Worm (Caenorhabditis elegans) whole organism, L3 larva: Measurements from ENCODE around the gene K01A2.10.
"Not testable (repeated sequence)": the region's sequence is repeated elsewhere in the genome, so short reads cannot be mapped to it uniquely, and the experiment has no call there.

ENCODE experiments used
- aly-2 ChIP-seq: fragments of 150-350 bp; optimal IDR thresholded peaks from 2 replicates; lab custom pipeline; 2014; ENCODE audit warnings: missing biosample characterization, missing genetic modification characterization
- ama-1 ChIP-seq: fragments of 150-350 bp; optimal IDR thresholded peaks from 2 replicates; lab custom pipeline; 2018
- ceh-28 ChIP-seq: fragments of 150-350 bp; optimal IDR thresholded peaks from 2 replicates; lab custom pipeline; 2014; ENCODE audit warnings: missing biosample characterization, missing genetic modification reagents, missing genetic modification characterization
- ceh-82 ChIP-seq: fragments of 150-350 bp; optimal IDR thresholded peaks from 2 replicates; lab custom pipeline; 2014; ENCODE audit warnings: missing biosample characterization, missing genetic modification characterization
- egl-5 ChIP-seq: fragments of 150-350 bp; optimal IDR thresholded peaks from 2 replicates; lab custom pipeline; 2017; ENCODE audit warnings: missing biosample characterization, missing genetic modification reagents, missing genetic modification characterization, inconsistent platforms
- elt-1 ChIP-seq: fragments of 150-350 bp; optimal IDR thresholded peaks from 2 replicates; lab custom pipeline; 2014; ENCODE audit warnings: missing biosample characterization, missing genetic modification characterization
- elt-2 ChIP-seq: sonication (generic microtip); optimal IDR thresholded peaks from 2 replicates; lab custom pipeline; 2016; ENCODE audit warnings: missing genetic modification reagents, mild to moderate bottlenecking, missing genetic modification characterization, missing compliant biosample characterization
- eor-1 ChIP-seq, 2 experiments: fragments of 150-350 bp; optimal IDR thresholded peaks; 2 replicates each; lab custom pipeline; 2014 to 2018; ENCODE audit warnings: missing biosample characterization in 2 of 2, missing genetic modification characterization in 2 of 2
- fos-1 ChIP-seq: fragments of 150-350 bp; optimal IDR thresholded peaks from 2 replicates; lab custom pipeline; 2014; ENCODE audit warnings: missing biosample characterization, missing genetic modification characterization
- jun-1 ChIP-seq: fragments of 150-350 bp; optimal IDR thresholded peaks from 2 replicates; lab custom pipeline; 2014; ENCODE audit warnings: missing biosample characterization, missing genetic modification reagents, missing genetic modification characterization
- lin-39 ChIP-seq: fragments of 150-350 bp; optimal IDR thresholded peaks from 2 replicates; lab custom pipeline; 2018; ENCODE audit warnings: missing biosample characterization, missing genetic modification reagents, missing genetic modification characterization
- lsy-12 ChIP-seq: sonication (generic microtip); optimal IDR thresholded peaks from 2 replicates; lab custom pipeline; 2016; ENCODE audit warnings: mild to moderate bottlenecking, missing genetic modification characterization, missing compliant biosample characterization
- mml-1 ChIP-seq: fragments of 150-350 bp; sonication (generic microtip); optimal IDR thresholded peaks from 3 replicates; lab custom pipeline; 2014; ENCODE audit warnings: missing biosample characterization, missing genetic modification characterization
- nfya-1 ChIP-seq: sonication (generic microtip); optimal IDR thresholded peaks from 2 replicates; lab custom pipeline; 2017; ENCODE audit warnings: missing genetic modification characterization, mild to moderate bottlenecking, missing compliant biosample characterization, antibody characterized with exemption, moderate library complexity; ENCODE audit not compliant: insufficient read depth
- nhr-28 ChIP-seq: fragments of 150-350 bp; optimal IDR thresholded peaks from 2 replicates; lab custom pipeline; 2014; ENCODE audit warnings: missing biosample characterization, missing genetic modification characterization
- nhr-43 ChIP-seq: sonication (generic microtip); optimal IDR thresholded peaks from 2 replicates; lab custom pipeline; 2016; ENCODE audit warnings: mild to moderate bottlenecking, missing genetic modification characterization, missing compliant biosample characterization; ENCODE audit not compliant: poor library complexity, severe bottlenecking
- nhr-67 ChIP-seq: fragments of 150-350 bp; optimal IDR thresholded peaks from 2 replicates; lab custom pipeline; 2014; ENCODE audit warnings: missing biosample characterization, missing genetic modification characterization
- nhr-76 ChIP-seq: fragments of 150-350 bp; sonication (generic microtip); optimal IDR thresholded peaks from 5 replicates; lab custom pipeline; 2014; ENCODE audit warnings: missing biosample characterization, missing genetic modification characterization
- pha-4 ChIP-seq: fragments of 150-350 bp; optimal IDR thresholded peaks from 2 replicates; lab custom pipeline; 2014; ENCODE audit warnings: missing biosample characterization, missing genetic modification reagents, missing genetic modification characterization
- pqm-1 ChIP-seq: fragments of 150-350 bp; optimal IDR thresholded peaks from 2 replicates; lab custom pipeline; 2017; ENCODE audit warnings: missing biosample characterization, missing genetic modification characterization, inconsistent platforms
- snpc-4 ChIP-seq: fragments of 150-350 bp; optimal IDR thresholded peaks from 2 replicates; lab custom pipeline; 2014; ENCODE audit warnings: missing biosample characterization, missing genetic modification characterization
- unc-39 ChIP-seq: sonication (generic microtip); optimal IDR thresholded peaks from 4 replicates; lab custom pipeline; 2017; ENCODE audit warnings: missing biosample characterization, missing genetic modification characterization
- ztf-11 ChIP-seq: fragments of 150-350 bp; optimal IDR thresholded peaks from 2 replicates; lab custom pipeline; 2014; ENCODE audit warnings: missing biosample characterization, missing genetic modification characterization
- ztf-4 ChIP-seq: fragments of 150-350 bp; optimal IDR thresholded peaks from 2 replicates; lab custom pipeline; 2014; ENCODE audit warnings: missing biosample characterization, missing genetic modification characterization

K01A2.10 gene

ce11 chrII:332419-332818 is 9.5 kb upstream of the K01A2.10 start, which contains the start of gene cbn-1:
Gene cbn-1, minus strand, starts transcription at chrII:332519.
- TF ChIP-seq pha-4 (tag; lab: Kevin White, UChicago): no peak
- TF ChIP-seq nhr-67: no peak
- TF ChIP-seq nhr-43 (tag; lab: Kevin White, UChicago): no peak

- TF ChIP-seq elt-1 (tag; lab: Kevin White, UChicago): no peak
These were observed 2.9 kb upstream of the K01A2.10 start, which contains the start of gene sgcb-1 for ce11 chrII:325639-326350. Gene sgcb-1, plus strand, starts transcription at chrII:326300.

- TF ChIP-seq unc-39 (tag; lab: Kevin White, UChicago) (no peak), elt-2 (no peak)
These were observed 1.7 kb downstream of the K01A2.10 start for ce11 chrII:321183-321582.

ce11 chrII:320783-321182 is 2.1 kb downstream of the K01A2.10 start:
- TF ChIP-seq nhr-43 (tag; lab: Kevin White, UChicago) (no peak), nhr-67 (no peak)

ce11 chrII:319459-319858 is 3.4 kb downstream of the K01A2.10 start, which contains the start of gene far-7:
Gene far-7, plus strand, starts transcription at chrII:319789.
- TF ChIP-seq snpc-4 (no peak), elt-1 (tag; lab: Kevin White, UChicago) (no peak), ama-1 (peak; percentile 56)

- TF ChIP-seq nfya-1 (tag; lab: Kevin White, UChicago): peak; percentile 31
- TF ChIP-seq ceh-28 (tag; lab: Kevin White, UChicago): no peak
- no peak for TF ChIP-seq ztf-11 (tag; lab: Kevin White, UChicago)
- no peak for TF ChIP-seq nhr-28
- TF ChIP-seq lin-39 (tag; lab: Kevin White, UChicago): peak; percentile 57
These were observed 9.4 kb downstream of the K01A2.10 start for ce11 chrII:313540-313939.

- not testable (repeated sequence) for TF ChIP-seq pqm-1 (tag; lab: Kevin White, UChicago); elt-2; eor-1 (tag; optimal IDR thresholded peaks at IDR 0.05; lab: Kevin White, UChicago)
- TF ChIP-seq, all 47 proteins: peak for 0; not testable (repeated sequence) for 47
These were observed 10.8 kb downstream of the K01A2.10 start, which contains the start of gene mps-2 for ce11 chrII:312110-312509. Gene mps-2, minus strand, starts transcription at chrII:312210.

- no peak for TF ChIP-seq ceh-82 (tag; lab: Kevin White, UChicago)
- TF ChIP-seq nhr-67: no peak
- TF ChIP-seq egl-5 (tag; lab: Kevin White, UChicago): no peak
- TF ChIP-seq mml-1 (tag; lab: Kevin White, UChicago): no peak
- TF ChIP-seq aly-2: no peak
- no peak for TF ChIP-seq ztf-4 (tag; lab: Kevin White, UChicago)
- no peak for TF ChIP-seq ceh-28 (tag; lab: Kevin White, UChicago)
- TF ChIP-seq nhr-76 (tag; lab: Kevin White, UChicago): no peak
- TF ChIP-seq fos-1 (tag; lab: Kevin White, UChicago): no peak
- TF ChIP-seq lsy-12 (tag; lab: Kevin White, UChicago): no peak
These were observed 15.7 kb downstream of the K01A2.10 start, which contains the start of gene K01A2.4 for ce11 chrII:307154-307553. Gene K01A2.4, plus strand, starts transcription at chrII:307454.

ce11 chrII:305645-306044 is 17.3 kb downstream of the K01A2.10 start, which contains the start of gene col-69:
Gene col-69, minus strand, starts transcription at chrII:305745.
- TF ChIP-seq unc-39 (tag; lab: Kevin White, UChicago) (no peak), elt-2 (peak; percentile 15), jun-1 (tag; lab: Kevin White, UChicago) (no peak)
